Worm (Caenorhabditis elegans) whole organism, L3 larva: ENCODE measurements around the gene nhr-247.
A peak's percentile ranks its signal among the peaks of the same experiment; 100 is the strongest.

Experiments used
- ZK546.5 ChIP-seq: sonication (generic microtip); optimal IDR thresholded peaks from 2 replicates; lab custom pipeline; 2017; ENCODE audit warnings: missing biosample characterization, missing genetic modification characterization
- aly-2 ChIP-seq: fragments of 150-350 bp; optimal IDR thresholded peaks from 2 replicates; lab custom pipeline; 2014; ENCODE audit warnings: missing biosample characterization, missing genetic modification characterization
- ama-1 ChIP-seq: fragments of 150-350 bp; optimal IDR thresholded peaks from 2 replicates; lab custom pipeline; 2018
- ceh-28 ChIP-seq: fragments of 150-350 bp; optimal IDR thresholded peaks from 2 replicates; lab custom pipeline; 2014; ENCODE audit warnings: missing biosample characterization, missing genetic modification reagents, missing genetic modification characterization
- egl-27 ChIP-seq: sonication (generic microtip); optimal IDR thresholded peaks from 4 replicates; lab custom pipeline; 2017; ENCODE audit warnings: missing biosample characterization, missing genetic modification reagents, missing genetic modification characterization
- egl-5 ChIP-seq: fragments of 150-350 bp; optimal IDR thresholded peaks from 2 replicates; lab custom pipeline; 2017; ENCODE audit warnings: missing biosample characterization, missing genetic modification reagents, missing genetic modification characterization, inconsistent platforms
- elt-1 ChIP-seq: fragments of 150-350 bp; optimal IDR thresholded peaks from 2 replicates; lab custom pipeline; 2014; ENCODE audit warnings: missing biosample characterization, missing genetic modification characterization
- elt-2 ChIP-seq: sonication (generic microtip); optimal IDR thresholded peaks from 2 replicates; lab custom pipeline; 2016; ENCODE audit warnings: missing genetic modification reagents, mild to moderate bottlenecking, missing genetic modification characterization, missing compliant biosample characterization
- eor-1 ChIP-seq, 2 experiments: fragments of 150-350 bp; optimal IDR thresholded peaks; 2 replicates each; lab custom pipeline; 2014 to 2018; ENCODE audit warnings: missing biosample characterization in 2 of 2, missing genetic modification characterization in 2 of 2
- fkh-10 ChIP-seq: sonication (generic microtip); optimal IDR thresholded peaks from 2 replicates; lab custom pipeline; 2017; ENCODE audit warnings: missing biosample characterization, missing genetic modification reagents, missing genetic modification characterization
- fkh-2 ChIP-seq: fragments of 150-350 bp; optimal IDR thresholded peaks from 2 replicates; lab custom pipeline; 2014; ENCODE audit warnings: missing biosample characterization, missing genetic modification reagents, missing genetic modification characterization
- fos-1 ChIP-seq: fragments of 150-350 bp; optimal IDR thresholded peaks from 2 replicates; lab custom pipeline; 2014; ENCODE audit warnings: missing biosample characterization, missing genetic modification characterization
- hmg-11 ChIP-seq: sonication (generic microtip); optimal IDR thresholded peaks from 2 replicates; lab custom pipeline; 2016; ENCODE audit warnings: missing genetic modification characterization, missing compliant biosample characterization
- jun-1 ChIP-seq: fragments of 150-350 bp; optimal IDR thresholded peaks from 2 replicates; lab custom pipeline; 2014; ENCODE audit warnings: missing biosample characterization, missing genetic modification reagents, missing genetic modification characterization
- lin-15B ChIP-seq: fragments of 150-350 bp; optimal IDR thresholded peaks from 2 replicates; lab custom pipeline; 2014; ENCODE audit warnings: missing biosample characterization, missing genetic modification characterization
- mdl-1 ChIP-seq: fragments of 150-350 bp; optimal IDR thresholded peaks from 2 replicates; lab custom pipeline; 2014; ENCODE audit warnings: missing biosample characterization, missing genetic modification characterization
- nfya-1 ChIP-seq: sonication (generic microtip); optimal IDR thresholded peaks from 2 replicates; lab custom pipeline; 2017; ENCODE audit warnings: missing genetic modification characterization, mild to moderate bottlenecking, missing compliant biosample characterization, antibody characterized with exemption, moderate library complexity; ENCODE audit not compliant: insufficient read depth
- nhr-11 ChIP-seq: fragments of 150-350 bp; optimal IDR thresholded peaks from 2 replicates; lab custom pipeline; 2014; ENCODE audit warnings: missing biosample characterization, missing genetic modification characterization
- nhr-12 ChIP-seq: fragments of 150-350 bp; optimal IDR thresholded peaks from 2 replicates; lab custom pipeline; 2014; ENCODE audit warnings: missing biosample characterization, missing genetic modification characterization
- nhr-25 ChIP-seq: sonication (generic microtip); optimal IDR thresholded peaks from 2 replicates; lab custom pipeline; 2017; ENCODE audit warnings: missing biosample characterization, missing genetic modification characterization
- nhr-76 ChIP-seq: fragments of 150-350 bp; sonication (generic microtip); optimal IDR thresholded peaks from 5 replicates; lab custom pipeline; 2014; ENCODE audit warnings: missing biosample characterization, missing genetic modification characterization
- pqm-1 ChIP-seq: fragments of 150-350 bp; optimal IDR thresholded peaks from 2 replicates; lab custom pipeline; 2017; ENCODE audit warnings: missing biosample characterization, missing genetic modification characterization, inconsistent platforms
- sea-2 ChIP-seq: fragments of 150-350 bp; sonication (generic microtip); optimal IDR thresholded peaks from 4 replicates; lab custom pipeline; 2014; ENCODE audit warnings: missing biosample characterization, missing genetic modification reagents, missing genetic modification characterization
- tbx-2 ChIP-seq: sonication (generic microtip); optimal IDR thresholded peaks from 2 replicates; lab custom pipeline; 2016; ENCODE audit warnings: mild to moderate bottlenecking, missing genetic modification characterization, missing compliant biosample characterization
- unc-39 ChIP-seq: sonication (generic microtip); optimal IDR thresholded peaks from 4 replicates; lab custom pipeline; 2017; ENCODE audit warnings: missing biosample characterization, missing genetic modification characterization
- zag-1 ChIP-seq: fragments of 150-350 bp; optimal IDR thresholded peaks from 2 replicates; lab custom pipeline; 2014; ENCODE audit warnings: missing biosample characterization, missing genetic modification characterization
- ztf-11 ChIP-seq: fragments of 150-350 bp; optimal IDR thresholded peaks from 2 replicates; lab custom pipeline; 2014; ENCODE audit warnings: missing biosample characterization, missing genetic modification characterization
- ztf-4 ChIP-seq: fragments of 150-350 bp; optimal IDR thresholded peaks from 2 replicates; lab custom pipeline; 2014; ENCODE audit warnings: missing biosample characterization, missing genetic modification characterization

The nhr-247 gene

ce11 chrV:15322653-15323052 lies at the start of gene nhr-247:
nhr-247 (plus strand) TSS chrV:15322982.
- TF ChIP-seq pqm-1 (peak; percentile 9), elt-2 (tag; lab: Kevin White, UChicago) (peak; percentile 59)

ce11 chrV:15274757-15275156 lies 48.0 kb upstream of the nhr-247 start, which contains the start of gene srw-16:
srw-16 (minus strand) TSS chrV:15274857.
- no peak for TF ChIP-seq nhr-11

- no peak for TF ChIP-seq eor-1 (tag; optimal IDR thresholded peaks at IDR 0.05; lab: Kevin White, UChicago)
Observed at ce11 chrV:15276915-15277314, 45.9 kb upstream of the nhr-247 start, which contains the start of gene srw-17. srw-17 (minus strand) TSS chrV:15277015.

ce11 chrV:15281279-15281949 lies 41.4 kb upstream of the nhr-247 start, which contains the start of the genes srw-19 and srx-51:
srw-19 (minus strand) TSS chrV:15281379.
srx-51 (plus strand) TSS chrV:15281899.
- TF ChIP-seq ztf-4 (tag; lab: Kevin White, UChicago): no peak
- TF ChIP-seq elt-1 (tag; lab: Kevin White, UChicago): no peak
- TF ChIP-seq nhr-12: no peak
- no peak for TF ChIP-seq sea-2 (GFP tag; lab: Kevin White, UChicago)
- TF ChIP-seq eor-1 (tag; optimal IDR thresholded peaks at IDR 0.05; lab: Kevin White, UChicago): no peak
- no peak for TF ChIP-seq zag-1 (tag; lab: Kevin White, UChicago)
- TF ChIP-seq ZK546.5 (tag; lab: Kevin White, UChicago): no peak
- TF ChIP-seq pqm-1: no peak
- no peak for TF ChIP-seq fkh-10 (GFP tag; lab: Kevin White, UChicago)
- TF ChIP-seq ama-1 (lab: Kevin White, UChicago): no peak
- no peak for TF ChIP-seq fos-1 (tag; lab: Kevin White, UChicago)

ce11 chrV:15285984-15286383 lies 36.8 kb upstream of the nhr-247 start:
- TF ChIP-seq nfya-1 (tag; lab: Kevin White, UChicago): no peak
- peak; percentile 74 for TF ChIP-seq nhr-25 (tag; lab: Kevin White, UChicago)
- no peak for TF ChIP-seq fkh-10 (GFP tag; lab: Kevin White, UChicago)
- no peak for TF ChIP-seq ztf-4 (tag; lab: Kevin White, UChicago)
- no peak for TF ChIP-seq jun-1 (tag; lab: Kevin White, UChicago)
- TF ChIP-seq ztf-11 (tag; lab: Kevin White, UChicago): no peak
- no peak for TF ChIP-seq egl-5 (tag; lab: Kevin White, UChicago)

ce11 chrV:15287856-15288255 lies 34.9 kb upstream of the nhr-247 start, which contains the start of gene cyp-34A1:
cyp-34A1 (minus strand) TSS chrV:15287956.
- TF ChIP-seq sea-2 (GFP tag; lab: Kevin White, UChicago) (no peak), nhr-25 (tag; lab: Kevin White, UChicago) (peak; percentile 19)

- TF ChIP-seq pqm-1: peak; percentile 0
- TF ChIP-seq mdl-1 (tag; lab: Kevin White, UChicago): no peak
Observed at ce11 chrV:15290995-15291394, 31.8 kb upstream of the nhr-247 start, which contains the start of gene cyp-34A2. cyp-34A2 (minus strand) TSS chrV:15291095.

ce11 chrV:15293865-15294264 lies 28.9 kb upstream of the nhr-247 start, which contains the start of gene str-96:
str-96 (minus strand) TSS chrV:15293965.
- TF ChIP-seq ceh-28 (tag; lab: Kevin White, UChicago) (no peak), egl-5 (tag; lab: Kevin White, UChicago) (no peak), egl-27 (no peak), lin-15B (tag; lab: Kevin White, UChicago) (no peak), nhr-11 (no peak), aly-2 (tag; lab: Kevin White, UChicago) (no peak), mdl-1 (tag; lab: Kevin White, UChicago) (no peak), tbx-2 (tag; lab: Kevin White, UChicago) (no peak), hmg-11 (tag; lab: Kevin White, UChicago) (no peak), ZK546.5 (tag; lab: Kevin White, UChicago) (no peak), nhr-76 (tag; lab: Kevin White, UChicago) (no peak), pqm-1 (no peak), sea-2 (GFP tag; lab: Kevin White, UChicago) (no peak), jun-1 (tag; lab: Kevin White, UChicago) (no peak), zag-1 (tag; lab: Kevin White, UChicago) (no peak), unc-39 (no peak), fkh-2 (tag; lab: Kevin White, UChicago) (no peak)
- TF ChIP-seq, all 47 proteins: peak for 0
